Fruit fly (Drosophila melanogaster) whole organism, prepupa: ENCODE data around the gene Mrtf.

Experiments used
- Blimp-1 ChIP-seq: fragments of 200-800 bp; sonication (Bioruptor generic); optimal IDR thresholded peaks from 3 replicates; lab custom pipeline; 2017; ENCODE audit warnings: missing biosample characterization, missing genetic modification characterization, mild to moderate bottlenecking, moderate library complexity, missing genetic modification reagents
- CG10631 ChIP-seq: fragments of 200-800 bp; sonication (Bioruptor generic); optimal IDR thresholded peaks from 2 replicates; lab custom pipeline; 2016; ENCODE audit warnings: missing biosample characterization, missing genetic modification characterization
- CG10669 ChIP-seq: fragments of 200-800 bp; sonication (Bioruptor generic); optimal IDR thresholded peaks from 3 replicates; lab custom pipeline; 2018; ENCODE audit warnings: missing biosample characterization, mild to moderate bottlenecking, missing genetic modification characterization, moderate library complexity
- CG11762 ChIP-seq: fragments of 200-800 bp; sonication (Bioruptor generic); optimal IDR thresholded peaks from 3 replicates; lab custom pipeline; 2016; ENCODE audit warnings: missing biosample characterization, missing genetic modification characterization; ENCODE audit not compliant: insufficient read depth
- CG3032 ChIP-seq: fragments of 200-800 bp; optimal IDR thresholded peaks from 2 replicates; lab custom pipeline; 2019; ENCODE audit warnings: missing biosample characterization, mild to moderate bottlenecking, missing genetic modification characterization, moderate library complexity
- CG31627 ChIP-seq: fragments of 200-800 bp; sonication (Bioruptor generic); optimal IDR thresholded peaks from 3 replicates; lab custom pipeline; 2016; ENCODE audit warnings: missing biosample characterization, missing genetic modification characterization
- CG32006 ChIP-seq: fragments of 200-800 bp; sonication (Bioruptor generic); optimal IDR thresholded peaks from 3 replicates; lab custom pipeline; 2017; ENCODE audit warnings: missing biosample characterization, mild to moderate bottlenecking, missing genetic modification characterization
- CG34406 ChIP-seq: fragments of 200-800 bp; sonication (Bioruptor generic); optimal IDR thresholded peaks from 3 replicates; lab custom pipeline; 2016; ENCODE audit warnings: missing biosample characterization, missing genetic modification characterization
- CG3919 ChIP-seq: fragments of 200-800 bp; sonication (Bioruptor generic); optimal IDR thresholded peaks from 3 replicates; lab custom pipeline; 2016; ENCODE audit warnings: missing biosample characterization, missing genetic modification characterization
- CG4318 ChIP-seq: fragments of 200-800 bp; sonication (Bioruptor generic); optimal IDR thresholded peaks from 3 replicates; lab custom pipeline; 2017; ENCODE audit warnings: missing biosample characterization, mild to moderate bottlenecking, missing genetic modification characterization
- CG6163 ChIP-seq: fragments of 200-800 bp; sonication (Bioruptor generic); IDR thresholded peaks from 3 replicates; pipeline ENCODE4 v1.3.6; 2022; ENCODE audit warnings: missing biosample characterization, missing genetic modification characterization
- CG6276 ChIP-seq: fragments of 200-800 bp; sonication (Bioruptor generic); optimal IDR thresholded peaks from 2 replicates; lab custom pipeline; 2017; ENCODE audit warnings: missing biosample characterization, mild to moderate bottlenecking, missing genetic modification characterization
- CG6792 ChIP-seq: fragments of 200-800 bp; sonication (Bioruptor generic); optimal IDR thresholded peaks from 3 replicates; lab custom pipeline; 2016; ENCODE audit warnings: missing biosample characterization, missing genetic modification characterization
- CG6808 ChIP-seq: fragments of 200-800 bp; sonication (Bioruptor generic); optimal IDR thresholded peaks from 3 replicates; lab custom pipeline; 2017; ENCODE audit warnings: missing biosample characterization, missing genetic modification characterization, mild to moderate bottlenecking, moderate library complexity, missing genetic modification reagents
- CG7368 ChIP-seq: fragments of 200-800 bp; sonication (Bioruptor generic); optimal IDR thresholded peaks from 3 replicates; lab custom pipeline; 2016; ENCODE audit warnings: missing biosample characterization, missing genetic modification characterization
- CG8119 ChIP-seq: fragments of 200-800 bp; sonication (Bioruptor generic); IDR thresholded peaks from 3 replicates; pipeline ENCODE4 v1.3.6; 2022; ENCODE audit warnings: missing biosample characterization, missing genetic modification characterization
- CG8319 ChIP-seq: fragments of 200-800 bp; sonication (Bioruptor generic); optimal IDR thresholded peaks from 3 replicates; lab custom pipeline; 2016; ENCODE audit warnings: missing biosample characterization, missing genetic modification characterization
- CG8632 ChIP-seq: fragments of 200-800 bp; sonication (Bioruptor generic); optimal IDR thresholded peaks from 3 replicates; lab custom pipeline; 2016; ENCODE audit warnings: missing biosample characterization, missing genetic modification characterization
- CG9139 ChIP-seq: fragments of 200-800 bp; sonication (Bioruptor generic); optimal IDR thresholded peaks from 3 replicates; lab custom pipeline; 2017; ENCODE audit warnings: missing biosample characterization, mild to moderate bottlenecking, missing genetic modification characterization
- Eip75B ChIP-seq: fragments of 200-800 bp; sonication (Bioruptor generic); optimal IDR thresholded peaks from 3 replicates; lab custom pipeline; 2016; ENCODE audit warnings: missing biosample characterization, missing genetic modification characterization
- Eip78C ChIP-seq: fragments of 200-800 bp; sonication (Bioruptor generic); peaks from one replicate; lab custom pipeline; 2016; ENCODE audit warnings: missing biosample characterization, missing genetic modification characterization
- Eip93F ChIP-seq: fragments of 200-800 bp; sonication (Bioruptor generic); optimal IDR thresholded peaks from 2 replicates; lab custom pipeline; 2016; ENCODE audit warnings: missing biosample characterization, mild to moderate bottlenecking, missing genetic modification characterization
- Ets21C ChIP-seq: fragments of 200-800 bp; sonication (Bioruptor generic); optimal IDR thresholded peaks from 3 replicates; lab custom pipeline; 2016; ENCODE audit warnings: missing biosample characterization, missing genetic modification characterization
- Ets96B ChIP-seq: fragments of 200-800 bp; optimal IDR thresholded peaks from 2 replicates; lab custom pipeline; 2019; ENCODE audit warnings: missing biosample characterization, mild to moderate bottlenecking, missing genetic modification characterization, moderate library complexity
- Gug ChIP-seq: fragments of 200-800 bp; sonication (Bioruptor generic); IDR thresholded peaks from 2 replicates; pipeline ENCODE4 v1.3.6; 2022; ENCODE audit warnings: missing biosample characterization, missing genetic modification characterization
- Hr38 ChIP-seq: sonication (Bioruptor generic); optimal IDR thresholded peaks from 2 replicates; lab custom pipeline; 2016; ENCODE audit warnings: missing biosample characterization, missing genetic modification characterization
- Lpt ChIP-seq: fragments of 200-800 bp; sonication (Bioruptor generic); optimal IDR thresholded peaks from 3 replicates; lab custom pipeline; 2016; ENCODE audit warnings: missing biosample characterization, missing genetic modification characterization
- OdsH ChIP-seq: fragments of 200-800 bp; sonication (Bioruptor generic); optimal IDR thresholded peaks from 3 replicates; lab custom pipeline; 2016; ENCODE audit warnings: missing biosample characterization, missing genetic modification characterization
- Smox ChIP-seq: fragments of 200-800 bp; sonication (Bioruptor generic); optimal IDR thresholded peaks from 3 replicates; lab custom pipeline; 2016; ENCODE audit warnings: missing biosample characterization, missing genetic modification characterization
- Sox14 ChIP-seq: fragments of 200-800 bp; sonication (Bioruptor generic); optimal IDR thresholded peaks from 3 replicates; lab custom pipeline; 2016; ENCODE audit warnings: missing biosample characterization, missing genetic modification characterization
- Sox15 ChIP-seq: fragments of 200-800 bp; sonication (Bioruptor generic); optimal IDR thresholded peaks from 3 replicates; lab custom pipeline; 2016; ENCODE audit warnings: missing biosample characterization, missing genetic modification characterization
- achi ChIP-seq: fragments of 200-800 bp; sonication (Bioruptor generic); optimal IDR thresholded peaks from 3 replicates; lab custom pipeline; 2016; ENCODE audit warnings: missing biosample characterization, missing genetic modification characterization
- acj6 ChIP-seq: fragments of 200-800 bp; sonication (Bioruptor generic); optimal IDR thresholded peaks from 3 replicates; lab custom pipeline; 2016; ENCODE audit warnings: missing biosample characterization, missing genetic modification characterization
- cyc ChIP-seq: fragments of 200-800 bp; sonication (Bioruptor generic); optimal IDR thresholded peaks from 3 replicates; lab custom pipeline; 2016; ENCODE audit warnings: missing biosample characterization, missing genetic modification characterization
- dac ChIP-seq: fragments of 200-800 bp; sonication (Bioruptor generic); optimal IDR thresholded peaks from 2 replicates; lab custom pipeline; 2017; ENCODE audit warnings: missing biosample characterization, mild to moderate bottlenecking, missing genetic modification characterization
- dsx ChIP-seq: fragments of 200-800 bp; optimal IDR thresholded peaks from 3 replicates; lab custom pipeline; 2019; ENCODE audit warnings: missing biosample characterization, mild to moderate bottlenecking, missing genetic modification characterization, moderate library complexity; ENCODE audit not compliant: poor library complexity, severe bottlenecking
- eg ChIP-seq: fragments of 200-800 bp; sonication (Bioruptor generic); IDR thresholded peaks from 3 replicates; pipeline ENCODE4 v1.3.6; 2022; ENCODE audit warnings: missing biosample characterization, missing genetic modification characterization
- esn ChIP-seq: fragments of 200-800 bp; sonication (Bioruptor generic); optimal IDR thresholded peaks from 2 replicates; lab custom pipeline; 2016; ENCODE audit warnings: missing biosample characterization, mild to moderate bottlenecking, missing genetic modification characterization, moderate library complexity
- fd59A ChIP-seq: fragments of 200-800 bp; sonication (Bioruptor generic); optimal IDR thresholded peaks from 2 replicates; lab custom pipeline; 2017; ENCODE audit warnings: missing biosample characterization, mild to moderate bottlenecking, missing genetic modification characterization, missing genetic modification reagents
- fd85E ChIP-seq: fragments of 200-800 bp; sonication (Bioruptor generic); optimal IDR thresholded peaks from 3 replicates; lab custom pipeline; 2016; ENCODE audit warnings: missing biosample characterization, missing genetic modification characterization
- lz ChIP-seq: fragments of 200-800 bp; sonication (Bioruptor generic); optimal IDR thresholded peaks from 3 replicates; lab custom pipeline; 2016; ENCODE audit warnings: missing biosample characterization, missing genetic modification characterization
- net ChIP-seq: fragments of 200-800 bp; sonication (Bioruptor generic); optimal IDR thresholded peaks from 3 replicates; lab custom pipeline; 2016; ENCODE audit warnings: missing biosample characterization, missing genetic modification characterization
- pdm3 ChIP-seq: fragments of 200-800 bp; sonication (Bioruptor generic); optimal IDR thresholded peaks from 3 replicates; lab custom pipeline; 2016; ENCODE audit warnings: missing biosample characterization, missing genetic modification characterization
- salr ChIP-seq, 2 experiments: fragments of 200-800 bp; sonication (Bioruptor generic); optimal IDR thresholded peaks; 3 replicates each; lab custom pipeline; 2016 to 2018; ENCODE audit warnings: missing biosample characterization in 2 of 2, missing genetic modification characterization in 2 of 2, mild to moderate bottlenecking in 1 of 2
- ss ChIP-seq, 2 experiments: fragments of 200-800 bp; sonication (Bioruptor generic); optimal IDR thresholded peaks; 2 replicates in 1 of 2; 3 replicates in 1 of 2; lab custom pipeline; 2017 to 2018; ENCODE audit warnings: mild to moderate bottlenecking in 2 of 2, missing biosample characterization in 2 of 2, missing genetic modification characterization in 2 of 2, moderate library complexity in 1 of 2
- svp ChIP-seq: fragments of 200-800 bp; sonication (Bioruptor generic); peaks from one replicate; lab custom pipeline; 2016; ENCODE audit warnings: missing biosample characterization, missing genetic modification characterization
- vri ChIP-seq: fragments of 200-800 bp; sonication (Bioruptor generic); optimal IDR thresholded peaks from 3 replicates; lab custom pipeline; 2016; ENCODE audit warnings: missing biosample characterization, mild to moderate bottlenecking, missing genetic modification characterization

Gene Mrtf

DNA sequence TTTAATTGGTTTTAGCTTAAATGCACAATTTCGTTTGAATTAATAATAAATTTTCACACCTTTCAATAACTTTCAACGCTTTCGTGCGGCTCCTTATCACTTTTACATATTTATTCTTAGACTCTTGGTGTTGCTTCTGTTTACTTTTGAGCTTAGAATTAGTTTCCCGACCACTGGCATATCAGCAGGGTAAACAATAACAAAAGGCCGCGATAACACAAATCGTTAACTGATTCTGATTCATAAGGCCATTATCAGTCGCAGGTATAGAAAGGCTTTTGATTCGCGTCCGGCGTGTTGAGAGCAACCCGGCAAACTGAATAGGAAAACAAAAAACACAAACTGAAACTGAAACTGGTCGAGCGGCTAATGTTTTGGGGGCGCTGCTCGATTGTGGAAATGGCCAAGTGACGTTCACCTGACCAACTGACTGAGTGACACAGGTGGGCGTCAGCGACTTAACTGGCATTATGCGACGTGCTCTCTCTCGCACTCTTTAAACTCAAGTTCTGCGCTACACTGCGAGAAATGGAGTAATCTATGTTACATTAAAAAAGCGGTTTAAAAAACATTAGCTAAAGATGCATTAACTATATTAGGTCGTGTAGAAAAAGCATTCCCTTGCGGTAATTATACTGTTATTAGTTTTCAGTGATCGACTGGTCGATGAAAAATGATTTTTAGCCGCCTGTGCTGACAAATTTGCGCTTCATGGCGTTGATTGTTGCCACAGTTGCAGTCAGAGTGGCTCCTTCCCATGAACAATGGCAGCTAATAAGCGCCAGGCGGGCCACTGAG is 31.8 kb downstream of the Mrtf start (continued):
- TF ChIP-seq vri (GFP tag; lab: Kevin White, UChicago) (no peak), CG8632 (GFP tag; lab: Kevin White, UChicago) (no peak), Smox (GFP tag; lab: Kevin White, UChicago) (no peak), CG3032 (tag; lab: Kevin White, UChicago) (no peak), pdm3 (GFP tag; lab: Kevin White, UChicago) (peak; percentile 27), CG31627 (GFP tag; lab: Kevin White, UChicago) (no peak), Sox14 (GFP tag; lab: Kevin White, UChicago) (peak; percentile 18), Gug (peak; percentile 46; the same call in 1 of the 2 replicates), salr (GFP tag; optimal IDR thresholded peaks at IDR 0.05; lab: Kevin White, UChicago) (no peak), Eip78C (GFP tag; lab: Kevin White, UChicago) (peak; percentile 33), Eip93F (GFP tag; lab: Kevin White, UChicago) (no peak), CG34406 (GFP tag; lab: Kevin White, UChicago) (no peak), Lpt (GFP tag; lab: Kevin White, UChicago) (no peak), CG3919 (GFP tag; lab: Kevin White, UChicago) (no peak), CG8319 (GFP tag; lab: Kevin White, UChicago) (no peak), acj6 (peak; percentile 4), eg (GFP tag; lab: Robert Waterston, UW) (peak; percentile 61; the same call in 1 of the 3 replicates)
- TF ChIP-seq, all 60 proteins: peak for 17

DNA sequence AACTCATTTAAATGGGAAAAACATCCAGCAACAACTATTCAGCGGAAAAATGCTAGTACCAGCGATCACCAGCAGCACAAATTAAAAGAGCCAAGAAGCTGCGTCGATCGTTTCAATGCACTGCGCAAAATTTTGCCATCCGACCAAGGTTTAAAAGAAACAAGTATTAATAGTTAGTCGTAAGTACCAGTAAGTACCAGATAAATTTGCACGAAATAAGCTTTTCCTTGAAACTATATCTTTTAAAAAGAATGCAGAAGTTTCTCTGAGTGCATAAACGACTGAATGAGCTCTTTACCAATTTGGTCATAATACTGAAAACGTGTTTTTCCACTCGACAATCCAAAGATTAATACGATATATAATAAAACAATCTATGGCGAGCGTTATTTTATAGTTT is 33.1 kb downstream of the Mrtf start:
- TF ChIP-seq CG8119 (peak; percentile 64), CG6163 (peak; percentile 83), CG6276 (peak; percentile 64), net (GFP tag; lab: Kevin White, UChicago) (peak; percentile 38), esn (GFP tag; lab: Kevin White, UChicago) (no peak), Sox15 (no peak), dsx (GFP tag; lab: Kevin White, UChicago) (no peak), CG34406 (GFP tag; lab: Kevin White, UChicago) (no peak), CG11762 (peak; percentile 32), Hr38 (GFP tag; lab: Kevin White, UChicago) (no peak), dac (GFP tag; lab: Kevin White, UChicago) (no peak), pdm3 (GFP tag; lab: Kevin White, UChicago) (peak; percentile 53), CG9139 (GFP tag; lab: Kevin White, UChicago) (no peak), acj6 (peak; percentile 49), CG10669 (GFP tag; lab: Kevin White, UChicago) (peak; percentile 9), Eip75B (GFP tag; lab: Kevin White, UChicago) (peak; percentile 20), achi (peak; percentile 36), cyc (no peak), CG6792 (no peak), Eip78C (GFP tag; lab: Kevin White, UChicago) (peak; percentile 72), fd59A (no peak), CG8319 (GFP tag; lab: Kevin White, UChicago) (peak; percentile 2), CG32006 (GFP tag; lab: Kevin White, UChicago) (peak; percentile 71), Smox (GFP tag; lab: Kevin White, UChicago) (peak; percentile 2), Ets96B (no peak), lz (GFP tag; lab: Kevin White, UChicago) (peak; percentile 35), OdsH (GFP tag; lab: Kevin White, UChicago) (peak; percentile 61), svp (GFP tag; lab: Kevin White, UChicago) (no peak), CG8632 (GFP tag; lab: Kevin White, UChicago) (no peak), Ets21C (GFP tag; lab: Kevin White, UChicago) (peak; percentile 10), CG10631 (peak; percentile 41), eg (GFP tag; lab: Robert Waterston, UW) (peak; percentile 89), Blimp-1 (no peak), CG4318 (GFP tag; lab: Kevin White, UChicago) (peak; percentile 59), Lpt (GFP tag; lab: Kevin White, UChicago) (peak; percentile 5), CG7368 (GFP tag; lab: Kevin White, UChicago) (no peak), Sox14 (GFP tag; lab: Kevin White, UChicago) (peak; percentile 23), fd85E (GFP tag; lab: Kevin White, UChicago) (no peak), ss (GFP tag; optimal IDR thresholded peaks at IDR 0.05; lab: Kevin White, UChicago) (no peak), CG6808 (GFP tag; lab: Kevin White, UChicago) (no peak)
